Worm (Caenorhabditis elegans) whole organism, L3 larva: ENCODE measurements around the gene T14G8.6.

Experiments
- daf-12 ChIP-seq: fragments of 150-350 bp; optimal IDR thresholded peaks from 2 replicates; lab custom pipeline; 2014; ENCODE audit warnings: missing biosample characterization, missing genetic modification reagents, missing genetic modification characterization
- lin-15B ChIP-seq: fragments of 150-350 bp; optimal IDR thresholded peaks from 2 replicates; lab custom pipeline; 2014; ENCODE audit warnings: missing biosample characterization, missing genetic modification characterization
- nfya-1 ChIP-seq: sonication (generic microtip); optimal IDR thresholded peaks from 2 replicates; lab custom pipeline; 2017; ENCODE audit warnings: missing genetic modification characterization, mild to moderate bottlenecking, missing compliant biosample characterization, antibody characterized with exemption, moderate library complexity; ENCODE audit not compliant: insufficient read depth
- nhr-12 ChIP-seq: fragments of 150-350 bp; optimal IDR thresholded peaks from 2 replicates; lab custom pipeline; 2014; ENCODE audit warnings: missing biosample characterization, missing genetic modification characterization
- pha-4 ChIP-seq: fragments of 150-350 bp; optimal IDR thresholded peaks from 2 replicates; lab custom pipeline; 2014; ENCODE audit warnings: missing biosample characterization, missing genetic modification reagents, missing genetic modification characterization
- pqm-1 ChIP-seq: fragments of 150-350 bp; optimal IDR thresholded peaks from 2 replicates; lab custom pipeline; 2017; ENCODE audit warnings: missing biosample characterization, missing genetic modification characterization, inconsistent platforms

DNA sequence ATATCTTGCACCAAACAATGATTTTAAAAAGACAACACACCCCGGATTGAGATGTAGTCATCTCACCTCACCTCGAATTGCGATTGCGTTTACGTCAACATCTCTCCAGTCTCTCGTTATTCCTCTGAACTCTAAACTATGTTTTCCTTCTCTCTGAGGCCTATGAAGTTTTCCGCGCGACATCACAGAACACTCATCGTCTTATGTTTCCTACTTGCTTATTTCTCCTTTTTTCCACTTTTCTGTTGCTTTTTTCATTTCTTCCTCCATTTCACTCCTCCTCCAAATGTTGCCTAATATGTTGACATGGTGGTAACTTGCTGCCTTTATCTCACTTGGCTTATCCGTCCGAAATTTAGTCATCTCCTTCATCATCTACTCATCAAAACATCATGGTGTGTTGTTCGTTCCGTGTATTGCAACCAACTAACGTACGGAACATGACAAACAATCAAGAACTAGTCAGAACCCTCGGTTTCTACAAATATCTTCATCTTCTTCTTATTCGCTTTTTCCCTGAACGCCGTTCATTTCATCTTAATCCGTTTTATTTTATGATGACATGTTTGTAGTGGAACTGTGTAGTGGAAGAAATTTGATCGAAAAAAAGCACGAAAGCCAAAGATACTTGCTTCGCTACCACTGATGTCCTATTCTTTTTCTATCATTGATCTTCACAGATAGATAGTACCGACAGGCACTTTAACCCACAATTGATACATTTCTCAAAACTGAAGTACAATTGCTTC lies 36.7 kb upstream of the T14G8.6 start:
- TF ChIP-seq nfya-1 (tag; lab: Kevin White, UChicago): peak; percentile 18
- no peak for TF ChIP-seq pqm-1 (tag; lab: Kevin White, UChicago)
- TF ChIP-seq daf-12 (tag; lab: Kevin White, UChicago): no peak
- TF ChIP-seq lin-15B: no peak
- TF ChIP-seq pha-4: no peak
- no peak for TF ChIP-seq nhr-12 (tag; lab: Kevin White, UChicago)
